Worm (Caenorhabditis elegans) whole organism, L4/young adult: ENCODE data around the gene C54E4.12.

ENCODE experiments used
- W03F9.2 ChIP-seq: fragments of 150-350 bp; optimal IDR thresholded peaks from 2 replicates; lab custom pipeline; 2014; ENCODE audit warnings: missing biosample characterization, missing genetic modification characterization
- dao-5 ChIP-seq: sonication (generic microtip); optimal IDR thresholded peaks from 2 replicates; lab custom pipeline; 2016; ENCODE audit warnings: missing genotype, missing genetic modification characterization, moderate library complexity, missing compliant biosample characterization
- him-1 ChIP-seq: sonication (generic microtip); optimal IDR thresholded peaks from 2 replicates; lab custom pipeline; 2016; ENCODE audit warnings: missing genotype, missing genetic modification reagents, missing genetic modification characterization, missing compliant biosample characterization

Gene C54E4.12

DNA sequence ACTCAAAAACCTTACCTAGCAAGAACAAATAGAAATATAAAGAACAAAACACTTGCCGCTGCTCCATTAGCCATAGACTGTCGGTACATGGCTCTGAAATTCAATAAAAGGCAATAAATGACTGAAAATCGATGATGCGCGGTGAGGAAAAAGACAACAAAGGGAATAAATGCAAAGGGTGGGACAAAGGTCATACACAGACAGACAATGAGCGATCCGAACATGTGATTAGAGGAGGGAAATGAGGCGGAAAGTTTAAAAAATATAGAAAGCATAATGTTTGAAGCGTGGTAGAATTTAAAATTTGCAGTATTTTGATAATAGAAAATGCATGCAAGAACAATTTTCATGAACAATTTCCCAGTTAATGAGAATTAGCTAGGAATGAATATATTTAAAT, at the start of gene C54E4.12:
TSS of gene C54E4.12 (minus strand) at position 101 of the 400 bp plus-strand sequence.
- TF ChIP-seq him-1 (tag; lab: Kevin White, UChicago): no peak
- no peak for TF ChIP-seq W03F9.2 (tag; lab: Kevin White, UChicago)
- TF ChIP-seq dao-5 (tag; lab: Kevin White, UChicago): no peak

DNA sequence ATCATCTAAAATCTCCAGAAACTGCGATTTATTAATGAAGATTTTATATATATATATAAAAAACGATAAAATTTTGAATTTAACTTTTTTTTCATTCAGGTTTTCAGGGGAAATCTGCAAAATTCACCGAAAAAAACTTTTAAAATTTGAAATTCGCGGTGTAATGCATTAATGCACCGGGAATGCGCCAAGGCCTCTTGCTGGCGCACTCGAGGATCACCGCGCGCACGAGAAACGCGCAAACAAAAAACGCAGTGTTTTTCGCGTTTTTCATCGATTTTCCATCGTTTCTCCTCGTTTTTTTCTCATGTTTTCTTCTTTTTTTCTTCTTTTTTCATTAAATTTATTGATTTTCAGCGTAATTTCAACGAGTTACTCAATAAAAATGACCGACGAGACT, 37.1 kb upstream of the C54E4.12 start, which contains the start of gene hrpu-2:
TSS of gene hrpu-2 (plus strand) at position 352 of the 400 bp plus-strand sequence.
- no peak for TF ChIP-seq dao-5 (tag; lab: Kevin White, UChicago)
- peak; percentile 35 for TF ChIP-seq him-1 (tag; lab: Kevin White, UChicago)
- TF ChIP-seq W03F9.2 (tag; lab: Kevin White, UChicago): peak; percentile 73

DNA sequence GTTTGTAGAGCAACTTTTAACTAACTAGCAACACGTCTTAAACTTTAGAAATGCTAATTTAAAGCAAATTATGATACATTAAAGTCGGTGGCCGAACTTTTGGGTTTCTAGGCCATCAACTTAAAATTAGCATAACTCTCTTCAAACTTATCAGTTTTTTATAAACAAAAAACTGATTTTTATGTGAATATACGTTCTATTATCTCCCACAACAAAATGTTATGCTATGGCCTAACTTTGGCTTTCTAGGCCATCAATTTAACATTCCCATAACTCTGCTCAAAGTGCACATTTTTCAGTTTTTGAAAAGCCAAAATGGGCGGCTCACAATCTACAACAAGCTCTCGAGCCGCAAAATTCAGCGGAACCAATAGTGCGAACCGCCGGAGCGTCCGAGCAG, 34.8 kb upstream of the C54E4.12 start, which contains the start of gene C54E4.1:
TSS of gene C54E4.1 (plus strand) at position 301 of the 400 bp plus-strand sequence.
- TF ChIP-seq dao-5 (tag; lab: Kevin White, UChicago) (no peak), him-1 (tag; lab: Kevin White, UChicago) (no peak), W03F9.2 (tag; lab: Kevin White, UChicago) (no peak)

DNA sequence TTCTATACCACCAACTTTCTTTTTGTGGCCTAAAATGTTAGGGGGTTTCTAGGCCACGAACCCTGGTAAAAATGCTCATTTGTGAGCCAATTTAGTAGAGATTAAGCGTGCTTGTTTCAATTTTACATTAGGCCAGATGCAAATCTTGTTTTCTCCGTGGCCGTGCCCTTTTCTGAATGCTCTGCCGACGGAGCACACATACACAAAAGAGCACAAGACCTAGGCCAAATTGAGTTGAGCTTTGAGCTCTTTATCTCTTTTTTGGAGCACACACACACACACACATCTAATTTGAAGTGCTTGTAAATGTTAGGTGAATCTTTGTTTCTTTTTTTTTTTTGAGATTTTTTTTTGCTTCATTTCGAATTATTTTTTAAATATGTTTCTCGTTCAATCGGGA, 32.4 kb upstream of the C54E4.12 start:
- TF ChIP-seq him-1 (tag; lab: Kevin White, UChicago) (no peak), dao-5 (tag; lab: Kevin White, UChicago) (no peak), W03F9.2 (tag; lab: Kevin White, UChicago) (no peak)

DNA sequence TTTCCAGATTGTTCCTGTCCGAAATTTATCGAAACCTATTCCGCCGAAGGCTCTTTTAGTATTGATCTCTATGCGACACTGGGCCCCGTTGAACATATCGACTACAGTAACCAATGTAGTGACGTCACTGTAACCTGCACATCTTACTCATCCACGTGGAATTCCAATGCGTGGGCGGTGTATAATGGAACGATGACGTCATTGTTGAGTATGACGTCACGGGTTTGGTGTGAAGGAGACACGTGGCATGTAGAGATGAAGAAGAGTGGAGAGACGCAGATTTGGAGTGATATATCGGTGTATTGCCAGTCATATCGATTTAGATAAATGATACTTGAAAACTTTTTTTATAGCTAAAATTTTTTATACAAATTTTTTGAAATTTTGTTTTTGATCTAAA, 29.9 kb upstream of the C54E4.12 start:
- no peak for TF ChIP-seq W03F9.2 (tag; lab: Kevin White, UChicago)
- no peak for TF ChIP-seq dao-5 (tag; lab: Kevin White, UChicago)
- no peak for TF ChIP-seq him-1 (tag; lab: Kevin White, UChicago)

DNA sequence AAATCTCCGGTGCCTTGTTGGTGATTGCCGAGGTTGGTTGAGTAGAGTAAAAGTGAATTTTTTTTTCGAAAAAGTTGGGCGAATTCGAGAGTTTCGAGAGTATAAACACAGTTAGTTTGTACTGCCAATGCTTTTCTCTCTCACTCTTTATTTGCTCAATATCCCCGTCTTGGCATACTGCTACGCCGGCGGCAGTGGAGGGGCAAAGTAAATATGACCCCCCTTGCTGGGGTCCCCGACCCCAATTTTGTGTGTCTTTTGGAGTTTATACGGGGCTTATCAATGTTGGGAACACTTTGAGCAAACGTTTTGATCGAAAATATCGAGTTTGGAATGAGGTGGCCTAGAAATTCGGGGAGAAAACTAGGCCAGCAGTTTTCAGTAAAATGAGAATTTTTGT, 28.1 kb upstream of the C54E4.12 start, which contains the start of gene C54E4.4:
TSS of gene C54E4.4 (minus strand) at position 101 of the 400 bp plus-strand sequence.
- TF ChIP-seq dao-5 (tag; lab: Kevin White, UChicago): no peak
- TF ChIP-seq W03F9.2 (tag; lab: Kevin White, UChicago): no peak
- TF ChIP-seq him-1 (tag; lab: Kevin White, UChicago): no peak

DNA sequence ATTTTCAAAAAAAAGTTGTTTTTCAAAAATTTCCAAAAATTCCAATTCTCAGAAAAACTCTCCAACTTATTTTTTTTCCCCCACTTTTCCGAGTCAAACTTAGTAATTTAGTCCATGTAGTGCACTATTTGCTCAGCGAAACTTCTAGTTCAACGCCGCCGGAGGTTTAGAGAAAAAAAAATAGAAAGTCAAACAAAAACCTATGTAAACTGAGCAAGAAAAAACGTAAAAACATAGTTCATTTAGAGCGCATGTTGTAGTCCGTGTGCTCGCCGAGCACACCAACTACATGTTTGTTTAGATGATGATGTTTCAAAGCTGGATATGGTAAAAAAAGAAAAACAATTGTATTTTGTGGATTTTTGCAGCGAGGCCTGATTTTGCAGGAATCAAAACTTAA, 21.8 kb upstream of the C54E4.12 start:
- no peak for TF ChIP-seq dao-5 (tag; lab: Kevin White, UChicago)
- no peak for TF ChIP-seq W03F9.2 (tag; lab: Kevin White, UChicago)
- TF ChIP-seq him-1 (tag; lab: Kevin White, UChicago): no peak

DNA sequence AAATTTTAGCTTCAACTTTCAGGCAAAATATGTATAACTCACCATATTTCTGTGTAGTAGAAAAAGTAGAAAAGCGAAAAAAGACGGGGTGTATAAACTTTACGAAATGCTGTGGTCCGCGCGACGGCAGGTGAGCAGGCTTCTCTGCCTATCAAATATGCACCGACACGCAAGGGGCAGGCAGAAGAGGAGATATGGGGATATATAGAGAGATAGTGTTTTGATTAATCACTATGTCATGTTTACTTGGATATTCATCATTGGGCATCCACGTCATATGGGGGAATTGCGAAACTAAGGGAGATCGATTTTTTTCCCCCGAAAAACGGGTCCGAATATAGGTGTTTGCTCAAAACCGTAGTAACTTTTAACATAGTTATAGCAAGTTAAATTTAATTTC, 18.6 kb upstream of the C54E4.12 start, which contains the start of gene gcy-37:
TSS of gene gcy-37 (minus strand) at position 101 of the 400 bp plus-strand sequence.
- TF ChIP-seq W03F9.2 (tag; lab: Kevin White, UChicago) (no peak), dao-5 (tag; lab: Kevin White, UChicago) (no peak), him-1 (tag; lab: Kevin White, UChicago) (no peak)

DNA sequence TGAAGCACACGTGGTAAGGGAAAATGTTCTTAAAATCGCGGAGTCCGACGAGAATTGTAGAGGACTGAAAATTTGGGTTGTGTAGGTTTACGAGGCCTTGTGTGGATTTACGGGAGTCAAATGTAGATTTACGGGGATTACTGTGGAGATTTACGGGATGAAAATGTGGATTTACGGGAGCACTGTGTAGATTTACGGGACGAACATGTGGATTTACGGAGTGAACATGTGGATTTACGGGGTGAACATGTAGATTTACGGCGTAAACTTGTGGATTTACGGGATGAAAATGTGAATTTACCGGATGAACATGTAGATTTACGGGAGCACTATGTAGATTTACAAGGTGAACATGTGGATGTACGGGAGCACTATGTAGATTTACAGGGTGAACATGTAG, 15.8 kb upstream of the C54E4.12 start:
- no peak for TF ChIP-seq dao-5 (tag; lab: Kevin White, UChicago)
- no peak for TF ChIP-seq him-1 (tag; lab: Kevin White, UChicago)
- no peak for TF ChIP-seq W03F9.2 (tag; lab: Kevin White, UChicago)

DNA sequence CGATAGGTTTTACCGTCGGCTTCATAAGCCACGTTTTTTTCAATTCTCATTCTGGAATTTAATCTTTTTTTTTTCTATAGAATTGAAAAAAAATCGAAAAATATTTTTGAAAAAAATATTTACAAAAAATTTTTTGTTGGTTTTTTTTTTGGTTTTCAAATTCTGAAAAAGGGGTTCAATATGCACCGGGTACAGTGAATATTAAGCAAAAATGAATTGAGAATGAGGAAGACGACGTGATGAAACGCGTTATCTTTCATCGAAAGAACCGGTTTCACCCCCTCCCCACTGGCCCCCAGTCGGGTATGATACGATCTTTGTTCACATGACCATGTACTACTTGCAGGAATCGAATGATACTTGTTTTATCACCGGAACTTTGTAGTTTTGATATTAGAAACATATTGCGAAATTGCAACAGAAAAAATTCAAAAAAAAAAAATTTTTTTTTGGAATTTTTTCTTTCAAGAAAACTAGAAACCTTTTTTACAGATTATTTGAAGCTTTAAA, 8.9 kb upstream of the C54E4.12 start, which contains the start of gene C54E4.5:
TSS of gene C54E4.5 (minus strand) at position 51 of the 510 bp plus-strand sequence.
- no peak for TF ChIP-seq W03F9.2 (tag; lab: Kevin White, UChicago)
- no peak for TF ChIP-seq him-1 (tag; lab: Kevin White, UChicago)
- no peak for TF ChIP-seq dao-5 (tag; lab: Kevin White, UChicago)

DNA sequence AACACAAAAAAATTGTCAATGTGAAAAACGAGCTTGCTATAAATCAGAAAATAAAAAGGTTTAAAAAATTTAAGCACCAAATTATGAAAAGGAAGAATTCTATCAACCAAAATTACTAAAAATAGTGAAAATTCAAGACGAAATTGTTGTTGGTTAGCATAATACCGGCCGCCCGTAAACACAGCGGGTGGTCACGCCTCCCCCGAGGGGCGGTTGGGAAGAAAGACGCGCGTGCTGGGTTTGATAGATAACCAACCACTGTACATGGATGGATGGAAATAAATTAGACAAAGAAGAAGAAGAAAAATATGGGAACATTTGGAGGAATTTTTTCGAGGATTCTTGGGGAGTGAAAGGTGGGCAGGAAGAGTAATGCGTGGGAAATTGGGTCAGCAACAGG, 1.9 kb upstream of the C54E4.12 start:
- TF ChIP-seq dao-5 (tag; lab: Kevin White, UChicago) (no peak), W03F9.2 (tag; lab: Kevin White, UChicago) (no peak), him-1 (tag; lab: Kevin White, UChicago) (no peak)

DNA sequence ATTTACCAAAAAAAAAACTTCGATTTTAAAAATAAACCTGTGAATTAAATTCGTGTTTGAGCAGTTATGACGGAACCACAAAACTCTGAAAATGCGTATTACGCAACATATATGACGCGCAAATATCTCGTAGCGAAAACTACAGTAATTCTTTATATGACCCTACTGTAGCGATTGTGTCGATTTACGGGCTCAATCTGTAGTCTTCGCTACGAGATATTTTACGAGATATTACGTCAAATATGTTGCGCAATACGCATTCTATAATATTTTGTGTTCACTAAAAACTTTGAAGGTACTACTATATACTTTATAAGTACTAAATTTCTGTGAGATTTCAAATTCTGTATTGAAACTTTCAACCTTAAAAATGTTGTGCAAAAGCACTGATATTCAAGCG, 3.0 kb downstream of the C54E4.12 start:
- TF ChIP-seq W03F9.2 (tag; lab: Kevin White, UChicago) (no peak), dao-5 (tag; lab: Kevin White, UChicago) (no peak)

DNA sequence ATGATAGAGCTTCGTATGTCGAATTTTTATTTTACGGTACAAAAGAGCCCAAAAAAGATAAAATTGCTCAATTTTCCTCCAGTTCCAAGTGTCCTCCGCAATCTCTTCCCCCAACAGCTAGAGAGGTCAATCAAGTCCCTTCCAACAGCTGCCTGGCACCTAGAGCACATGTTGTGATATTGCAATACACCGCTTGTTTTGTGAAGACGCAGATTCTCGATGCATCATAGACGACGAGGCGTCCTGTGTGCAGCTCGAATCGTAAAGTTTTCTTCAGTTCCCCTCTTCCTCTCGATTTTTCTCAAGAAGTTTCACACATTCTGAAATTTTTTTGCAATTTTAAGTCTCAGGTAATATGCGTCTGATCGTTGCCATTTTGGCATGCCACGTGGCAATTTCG, 3.8 kb downstream of the C54E4.12 start, which contains the start of gene test-1:
TSS of gene test-1 (plus strand) at position 345 of the 400 bp plus-strand sequence.
- TF ChIP-seq him-1 (tag; lab: Kevin White, UChicago): no peak
- TF ChIP-seq dao-5 (tag; lab: Kevin White, UChicago): no peak
- no peak for TF ChIP-seq W03F9.2 (tag; lab: Kevin White, UChicago)

DNA sequence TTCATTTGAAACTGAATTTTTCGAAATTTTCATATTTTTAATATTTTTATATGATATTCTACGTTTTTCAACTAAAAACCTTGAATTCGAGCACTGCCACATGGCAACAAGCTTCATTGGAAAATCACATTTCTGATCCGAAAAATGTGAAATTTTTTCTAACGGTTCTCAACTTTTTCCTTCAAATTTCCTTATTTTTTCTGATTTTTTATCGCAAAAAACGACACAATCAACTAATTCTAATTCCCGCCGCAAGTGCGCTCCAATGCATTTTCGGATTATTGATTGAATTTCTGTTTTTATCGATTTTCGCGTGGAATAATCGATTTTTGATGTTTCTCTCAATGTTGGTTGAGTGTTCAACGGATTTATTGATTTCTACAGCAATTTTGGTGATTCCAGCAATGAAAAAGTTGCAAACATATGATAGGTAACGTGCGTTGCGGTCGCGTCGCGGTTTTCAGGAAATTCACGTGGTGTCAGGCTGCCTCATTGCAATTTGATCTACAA, 7.0 kb downstream of the C54E4.12 start, which contains the start of gene C23H5.12:
TSS of gene C23H5.12 (plus strand) at position 51 of the 510 bp plus-strand sequence.
- no peak for TF ChIP-seq dao-5 (tag; lab: Kevin White, UChicago)
- no peak for TF ChIP-seq W03F9.2 (tag; lab: Kevin White, UChicago)
- no peak for TF ChIP-seq him-1 (tag; lab: Kevin White, UChicago)
